Worm (Caenorhabditis elegans): ENCODE measurements around the gene nhl-1.

Gene nhl-1

DNA sequence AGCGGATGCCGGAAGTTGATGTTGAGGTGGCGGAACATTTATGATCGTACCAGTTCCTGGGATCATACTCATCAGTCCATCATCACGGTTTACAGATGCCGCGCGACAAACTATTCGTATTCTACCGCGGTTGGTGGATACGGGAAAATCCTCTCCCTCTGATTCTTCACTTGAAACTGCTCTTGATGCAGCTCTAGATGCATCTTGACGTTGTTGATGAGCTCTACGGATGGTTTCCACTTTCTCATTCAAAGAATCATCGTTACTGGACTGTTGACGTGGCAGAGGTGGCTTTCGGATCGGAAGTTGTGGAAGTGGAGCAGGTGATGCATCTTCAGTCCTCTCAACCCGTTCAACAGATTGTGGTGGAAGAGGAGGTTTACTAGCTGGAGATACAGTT, 4.6 kb downstream of the nhl-1 start:
- TF ChIP-seq tbx-11 (GFP tag; IDR thresholded peaks at IDR 0.05) (no peak), flt-1 (GFP tag; IDR thresholded peaks at IDR 0.05) (no peak), ama-1 (optimal IDR thresholded peaks at IDR 0.05) (no peak), ceh-36 (tag; optimal IDR thresholded peaks at IDR 0.05) (no peak)

DNA sequence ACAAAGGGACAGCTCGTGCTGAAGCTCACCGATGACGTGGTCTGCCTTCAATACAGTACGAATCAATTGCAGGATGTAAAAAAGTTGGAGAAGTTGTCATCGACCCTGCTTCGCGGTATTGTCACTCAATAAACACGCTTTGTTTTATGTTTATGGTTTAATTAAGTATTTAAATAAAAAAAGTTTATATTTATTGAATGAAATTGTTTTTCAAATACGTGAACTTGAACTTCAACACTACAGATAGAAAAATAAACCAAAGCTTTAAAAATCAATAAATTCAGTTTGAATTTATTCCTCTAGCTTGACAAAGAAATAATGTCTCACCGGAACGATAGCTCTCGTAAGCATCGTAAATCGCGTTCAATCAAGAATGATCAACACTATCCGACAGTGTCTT, 7.9 kb downstream of the nhl-1 start, which contains the start of gene ZK512.8:
ZK512.8 (plus strand) TSS at position 301 of the 400 bp plus-strand sequence.
- no peak for TF ChIP-seq ets-7 (tag; optimal IDR thresholded peaks at IDR 0.05)
- TF ChIP-seq sea-1 (GFP tag; conservative IDR thresholded peaks at IDR 0.05), result no peak

DNA sequence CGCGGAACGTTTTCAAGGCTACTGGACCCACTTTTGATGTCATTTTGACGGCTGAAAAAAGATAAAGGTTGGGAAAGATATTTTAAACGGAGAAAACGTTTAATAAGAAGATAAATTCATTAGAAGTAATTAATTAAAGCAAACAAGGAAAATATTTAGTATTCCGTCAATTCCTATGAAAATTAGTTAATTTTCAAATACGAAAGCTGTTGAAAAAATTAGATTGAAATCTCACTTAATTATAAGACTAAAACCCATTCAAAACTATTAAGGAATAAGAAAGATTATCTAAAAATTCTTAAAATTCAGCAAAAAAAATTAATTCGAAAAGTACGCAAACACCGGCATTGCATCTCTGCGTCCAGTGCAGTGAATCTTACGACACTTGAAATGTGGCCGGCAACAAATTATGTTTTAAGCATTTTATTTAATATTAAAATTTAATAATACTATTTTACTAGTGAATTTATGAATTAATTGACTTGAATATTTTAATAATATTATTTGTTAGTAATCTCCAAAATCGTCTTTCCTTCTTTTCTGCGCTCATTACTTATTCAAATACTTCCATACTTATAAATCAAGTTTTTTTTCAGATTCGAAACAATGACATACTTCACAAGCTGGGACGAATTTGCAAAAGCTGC, 8.8 kb downstream of the nhl-1 start, which contains the start of the genes ZK512.2 and ZK512.4:
ZK512.2 (minus strand) TSS at position 51 of the 647 bp plus-strand sequence.
ZK512.4 (plus strand) TSS at position 597 of the 647 bp plus-strand sequence.
- TF ChIP-seq ceh-13 (GFP tag; optimal IDR thresholded peaks at IDR 0.05), result no peak

DNA sequence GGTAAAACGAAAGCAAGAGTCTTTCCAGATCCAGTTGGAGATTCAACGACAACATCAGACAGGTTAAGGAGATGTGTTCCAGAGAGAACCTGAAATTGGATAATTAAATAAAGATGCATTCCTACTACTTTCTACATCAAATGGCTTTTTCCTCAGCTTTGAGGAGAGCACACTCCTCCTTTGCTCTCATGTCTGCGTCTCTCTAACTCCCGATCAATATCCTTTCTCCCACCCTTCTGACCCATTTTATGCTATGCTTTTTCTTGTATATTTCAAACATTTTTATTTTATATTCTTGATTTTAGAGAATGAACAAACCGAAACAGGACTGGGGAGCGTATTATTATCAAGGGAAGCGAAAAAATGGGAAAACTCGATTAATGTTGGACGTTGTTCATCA, 9.8 kb downstream of the nhl-1 start, which contains the start of gene ZK512.11:
ZK512.11 (plus strand) TSS at position 301 of the 400 bp plus-strand sequence.
- TF ChIP-seq sea-1 (GFP tag; conservative IDR thresholded peaks at IDR 0.05), result no peak
- no peak for TF ChIP-seq hnd-1 (tag; optimal IDR thresholded peaks at IDR 0.05)
- TF ChIP-seq ama-1 (optimal IDR thresholded peaks at IDR 0.05), result no peak
- no peak for TF ChIP-seq hmg-4 (GFP tag; optimal IDR thresholded peaks at IDR 0.05)
- TF ChIP-seq aly-1 (tag; optimal IDR thresholded peaks at IDR 0.05), result no peak
- TF ChIP-seq pes-1 (GFP tag; IDR thresholded peaks at IDR 0.05), result no peak
- no peak for TF ChIP-seq tbx-11 (GFP tag; IDR thresholded peaks at IDR 0.05)
- TF ChIP-seq hmbx-1 (tag; optimal IDR thresholded peaks at IDR 0.05), result no peak
- no peak for TF ChIP-seq B0310.2 (tag; optimal IDR thresholded peaks at IDR 0.05)
- TF ChIP-seq ceh-36 (tag; optimal IDR thresholded peaks at IDR 0.05), result no peak
- no peak for TF ChIP-seq ceh-13 (GFP tag; optimal IDR thresholded peaks at IDR 0.05)
- no peak for TF ChIP-seq F13C5.2 (tag; optimal IDR thresholded peaks at IDR 0.05)
- no peak for TF ChIP-seq tra-4 (tag; optimal IDR thresholded peaks at IDR 0.05)
- no peak for TF ChIP-seq tbx-37 (GFP tag; conservative IDR thresholded peaks at IDR 0.05)
- no peak for TF ChIP-seq ets-7 (tag; optimal IDR thresholded peaks at IDR 0.05)
- TF ChIP-seq scrt-1 (GFP tag; IDR thresholded peaks at IDR 0.05), result no peak
- TF ChIP-seq flt-1 (GFP tag; IDR thresholded peaks at IDR 0.05), result no peak

DNA sequence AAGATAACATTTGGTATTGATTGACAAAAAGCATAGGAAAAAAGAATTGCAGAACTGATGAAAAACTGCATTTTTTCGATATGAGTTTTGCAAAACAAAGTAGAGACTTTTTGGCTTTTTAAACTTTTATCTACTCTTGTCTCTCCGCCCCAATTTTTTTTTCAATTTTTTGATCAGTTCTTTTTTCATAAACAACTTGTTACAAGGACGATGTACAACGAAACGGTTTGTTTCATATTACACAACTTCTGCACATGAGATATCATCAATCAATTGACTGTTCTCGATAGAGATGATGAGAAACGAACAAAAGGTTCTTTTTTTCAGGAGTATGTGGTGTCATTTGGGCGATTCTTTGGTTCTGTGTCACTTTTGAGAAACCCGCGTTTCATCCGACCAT, 15.1 kb downstream of the nhl-1 start, which contains the start of gene ZK512.7:
ZK512.7 (minus strand) TSS at position 101 of the 400 bp plus-strand sequence.
- no peak for TF ChIP-seq ets-7 (tag; optimal IDR thresholded peaks at IDR 0.05)

DNA sequence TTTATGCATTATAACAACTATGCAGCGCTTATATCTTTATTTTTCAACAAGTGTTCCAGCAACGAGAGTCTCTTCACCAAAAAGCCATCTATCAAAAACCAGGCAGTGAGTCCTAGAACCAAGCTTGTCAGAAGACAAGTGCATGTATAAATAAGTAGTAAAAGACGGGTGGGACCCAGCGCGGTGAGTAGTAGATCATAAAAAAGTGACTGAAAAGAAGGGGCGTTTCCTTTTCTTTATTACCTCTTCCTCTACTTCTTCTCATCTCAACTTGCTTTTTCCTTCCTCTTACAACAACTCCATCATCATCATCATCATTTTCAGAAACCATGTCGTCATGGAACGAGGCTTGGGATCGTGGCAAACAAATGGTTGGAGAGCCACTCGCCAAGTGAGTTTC, 17.1 kb downstream of the nhl-1 start, which contains the start of gene eat-4:
eat-4 (plus strand) TSS at position 301 of the 400 bp plus-strand sequence.
- TF ChIP-seq flt-1 (GFP tag; IDR thresholded peaks at IDR 0.05) (no peak), tbx-37 (GFP tag; conservative IDR thresholded peaks at IDR 0.05) (no peak), scrt-1 (GFP tag; IDR thresholded peaks at IDR 0.05) (no peak), ceh-13 (GFP tag; optimal IDR thresholded peaks at IDR 0.05) (no peak), tra-4 (tag; optimal IDR thresholded peaks at IDR 0.05) (no peak), hnd-1 (tag; optimal IDR thresholded peaks at IDR 0.05) (no peak), B0310.2 (tag; optimal IDR thresholded peaks at IDR 0.05) (no peak), pes-1 (GFP tag; IDR thresholded peaks at IDR 0.05) (no peak), ets-7 (tag; optimal IDR thresholded peaks at IDR 0.05) (no peak), hmbx-1 (tag; optimal IDR thresholded peaks at IDR 0.05) (no peak), tbx-11 (GFP tag; IDR thresholded peaks at IDR 0.05) (no peak), F13C5.2 (tag; optimal IDR thresholded peaks at IDR 0.05) (no peak), sea-1 (GFP tag; conservative IDR thresholded peaks at IDR 0.05) (no peak), hmg-4 (GFP tag; optimal IDR thresholded peaks at IDR 0.05) (no peak), ama-1 (optimal IDR thresholded peaks at IDR 0.05) (no peak), ceh-36 (tag; optimal IDR thresholded peaks at IDR 0.05) (no peak)

DNA sequence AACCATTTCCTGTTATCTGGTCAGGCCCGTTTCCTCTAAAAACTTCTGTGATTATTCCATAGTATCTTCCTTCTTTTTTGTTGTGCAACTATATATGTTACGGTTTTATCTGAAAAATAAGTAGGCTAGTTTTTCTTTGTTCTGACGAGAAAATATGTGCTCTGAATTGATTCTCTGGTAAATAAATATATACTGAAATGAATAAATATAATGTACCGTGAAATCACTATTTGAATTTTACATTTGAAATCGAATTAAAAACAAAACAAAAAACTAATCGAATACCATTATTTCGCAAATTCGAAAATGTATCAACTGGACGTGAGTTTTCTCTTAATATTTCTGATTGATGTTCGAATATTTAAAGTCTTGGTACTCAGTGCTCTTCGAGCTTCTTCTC, 23.1 kb downstream of the nhl-1 start, which contains the start of gene ZK512.10:
ZK512.10 (plus strand) TSS at position 301 of the 400 bp plus-strand sequence.
- TF ChIP-seq B0310.2 (tag; optimal IDR thresholded peaks at IDR 0.05) (no peak), tbx-37 (GFP tag; conservative IDR thresholded peaks at IDR 0.05) (no peak), flt-1 (GFP tag; IDR thresholded peaks at IDR 0.05) (no peak), hnd-1 (tag; optimal IDR thresholded peaks at IDR 0.05) (no peak), ama-1 (optimal IDR thresholded peaks at IDR 0.05) (no peak), tbx-11 (GFP tag; IDR thresholded peaks at IDR 0.05) (no peak)

DNA sequence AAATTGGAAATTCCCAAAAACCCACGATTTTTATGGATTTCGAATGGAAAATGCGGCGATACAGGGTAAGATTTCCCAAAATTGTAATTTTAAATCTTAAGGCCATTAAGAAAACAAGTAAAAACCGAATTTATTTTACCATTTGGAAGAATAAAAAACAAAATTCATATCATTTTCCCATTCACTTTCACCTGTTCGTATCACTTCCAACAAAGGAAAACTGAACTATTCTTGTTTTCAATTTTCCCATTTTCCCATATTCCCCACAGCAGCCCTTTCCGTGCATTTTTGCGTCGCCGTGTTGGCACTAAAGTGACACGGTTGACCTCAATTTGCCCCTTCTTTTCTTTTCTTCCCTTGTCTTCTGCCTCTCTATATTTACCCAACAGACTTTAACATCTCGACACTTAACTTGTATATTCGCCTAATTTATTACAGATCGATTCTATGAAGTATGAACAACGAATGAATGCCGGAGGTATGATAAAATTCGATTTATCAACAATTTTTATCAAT, 27.9 kb downstream of the nhl-1 start, which contains the start of gene sec-16A.1:
sec-16A.1 (plus strand) TSS at position 51 of the 516 bp plus-strand sequence.
- TF ChIP-seq B0310.2 (tag; optimal IDR thresholded peaks at IDR 0.05), result no peak
- TF ChIP-seq F13C5.2 (tag; optimal IDR thresholded peaks at IDR 0.05), result no peak
- TF ChIP-seq ama-1 (optimal IDR thresholded peaks at IDR 0.05), result no peak
- TF ChIP-seq pes-1 (GFP tag; IDR thresholded peaks at IDR 0.05), result no peak

Measured in whole organism, early embryonic.